Worm (Caenorhabditis elegans): Measurements from ENCODE around the gene W07G1.7.

DNA sequence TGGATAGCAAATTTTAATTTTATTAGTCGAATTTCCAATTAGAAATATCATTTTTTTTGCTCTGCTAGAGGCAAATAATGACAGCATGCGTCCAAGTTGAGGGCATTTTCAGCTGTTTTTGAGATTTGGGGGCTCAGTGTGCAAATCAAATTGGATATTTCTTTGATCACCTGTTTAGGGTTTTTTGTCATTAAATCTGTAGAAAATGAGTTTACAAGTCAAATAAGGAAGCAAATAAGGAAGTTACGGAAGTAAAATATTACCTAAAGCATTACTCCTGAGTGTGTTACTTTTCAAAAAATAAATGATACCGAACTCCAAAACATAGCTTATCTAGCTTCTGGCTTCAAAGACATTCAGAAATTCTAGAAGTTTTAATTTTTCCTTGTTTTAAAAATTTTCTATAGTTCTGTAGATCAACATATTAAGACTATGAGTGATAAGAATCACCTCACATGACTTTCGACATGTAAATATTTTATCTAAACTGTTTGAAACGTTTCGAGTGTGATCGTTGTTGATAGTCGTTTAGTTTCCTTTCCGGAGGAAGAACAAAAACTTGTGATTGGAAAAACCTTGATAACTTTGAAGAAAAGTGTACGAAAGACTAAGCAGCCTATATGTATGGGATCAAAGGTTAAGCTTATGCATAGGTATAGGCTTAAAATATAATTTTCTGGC is 13.8 kb upstream of the W07G1.7 start, which contains the start of gene sre-48:
- TF ChIP-seq zag-1 (tag; optimal IDR thresholded peaks at IDR 0.05) (no peak), nhr-10 (tag; optimal IDR thresholded peaks at IDR 0.05) (no peak), hlh-30 (tag; optimal IDR thresholded peaks at IDR 0.05; ENCODE audit: insufficient read depth) (peak; percentile 43)

Data from whole organism, L4 larva.